Worm (Caenorhabditis elegans) whole organism, early embryonic: ENCODE data around the gene F49F1.15.

Experiments used
- B0310.2 ChIP-seq: sonication (generic microtip); optimal IDR thresholded peaks from 2 replicates; lab custom pipeline; 2016; ENCODE audit warnings: mild to moderate bottlenecking, missing genetic modification characterization, missing compliant biosample characterization
- F13C5.2 ChIP-seq: sonication (generic microtip); optimal IDR thresholded peaks from 2 replicates; lab custom pipeline; 2017; ENCODE audit warnings: mild to moderate bottlenecking, missing genetic modification characterization, inconsistent platforms, missing compliant biosample characterization
- aly-1 ChIP-seq: sonication (generic microtip); optimal IDR thresholded peaks from 2 replicates; lab custom pipeline; 2016; ENCODE audit warnings: missing genetic modification characterization, missing compliant biosample characterization
- ama-1 ChIP-seq: fragments of 150-350 bp; optimal IDR thresholded peaks from 2 replicates; lab custom pipeline; 2014
- ceh-13 ChIP-seq: fragments of 200-800 bp; sonication (Bioruptor generic); optimal IDR thresholded peaks from 2 replicates; lab custom pipeline; 2018; ENCODE audit warnings: mild to moderate bottlenecking, missing genetic modification characterization, missing compliant biosample characterization
- ceh-36 ChIP-seq: sonication (generic microtip); optimal IDR thresholded peaks from 2 replicates; lab custom pipeline; 2016; ENCODE audit warnings: missing genetic modification characterization, inconsistent platforms, missing compliant biosample characterization
- ets-7 ChIP-seq: sonication (generic microtip); optimal IDR thresholded peaks from 2 replicates; lab custom pipeline; 2016; ENCODE audit warnings: missing genotype, missing genetic modification characterization, missing compliant biosample characterization
- flt-1 ChIP-seq: fragments of 200-800 bp; sonication (Bioruptor generic); IDR thresholded peaks from 2 replicates; pipeline ENCODE4 v1.3.6; 2022; ENCODE audit warnings: missing genetic modification characterization, missing compliant biosample characterization
- hmbx-1 ChIP-seq: sonication (generic microtip); optimal IDR thresholded peaks from 2 replicates; lab custom pipeline; 2016; ENCODE audit warnings: mild to moderate bottlenecking, missing genetic modification characterization, missing compliant biosample characterization
- hmg-4 ChIP-seq: fragments of 200-800 bp; sonication (Bioruptor generic); optimal IDR thresholded peaks from 2 replicates; lab custom pipeline; 2018; ENCODE audit warnings: mild to moderate bottlenecking, missing genetic modification characterization, missing compliant biosample characterization
- hnd-1 ChIP-seq: sonication (generic microtip); optimal IDR thresholded peaks from 2 replicates; lab custom pipeline; 2016; ENCODE audit warnings: missing genetic modification characterization, missing compliant biosample characterization
- pes-1 ChIP-seq: fragments of 200-800 bp; sonication (Bioruptor generic); IDR thresholded peaks from 2 replicates; pipeline ENCODE4 v1.3.6; 2022; ENCODE audit warnings: missing genetic modification reagents, missing genetic modification characterization, missing compliant biosample characterization
- scrt-1 ChIP-seq: fragments of 200-800 bp; sonication (Bioruptor generic); IDR thresholded peaks from 2 replicates; pipeline ENCODE4 v1.3.6; 2022; ENCODE audit warnings: missing genetic modification characterization, missing compliant biosample characterization
- sea-1 ChIP-seq: fragments of 200-800 bp; sonication (Bioruptor generic); conservative IDR thresholded peaks from 2 replicates; pipeline ENCODE4 v1.3.6; 2022; ENCODE audit warnings: missing genetic modification characterization, missing compliant biosample characterization
- tbx-11 ChIP-seq: fragments of 200-800 bp; sonication (Bioruptor generic); IDR thresholded peaks from 2 replicates; pipeline ENCODE4 v1.3.6; 2022; ENCODE audit warnings: missing genetic modification characterization, missing compliant biosample characterization
- tbx-37 ChIP-seq: fragments of 200-800 bp; sonication (Bioruptor generic); conservative IDR thresholded peaks from 2 replicates; pipeline ENCODE4 v1.3.6; 2022; ENCODE audit warnings: missing genetic modification reagents, missing genetic modification characterization, missing compliant biosample characterization
- tra-4 ChIP-seq: sonication (generic microtip); optimal IDR thresholded peaks from 2 replicates; lab custom pipeline; 2017; ENCODE audit warnings: missing genetic modification characterization, missing compliant biosample characterization

Gene F49F1.15

ce11 chrIV:4102720-4103119 lies 11.7 kb downstream of the F49F1.15 start, which contains the start of gene ubc-1:
Gene ubc-1, plus strand, starts transcription at chrIV:4103020.
- TF ChIP-seq tbx-11: no peak
- no peak for TF ChIP-seq F13C5.2 (tag; lab: Kevin White, UChicago)
- no peak for TF ChIP-seq ceh-36
- no peak for TF ChIP-seq pes-1 (GFP tag; lab: Robert Waterston, UW)
- TF ChIP-seq ets-7 (tag; lab: Kevin White, UChicago): no peak
- no peak for TF ChIP-seq tbx-37 (GFP tag; lab: Robert Waterston, UW)
- no peak for TF ChIP-seq ceh-13
- no peak for TF ChIP-seq flt-1
- no peak for TF ChIP-seq hnd-1 (tag; lab: Kevin White, UChicago)

ce11 chrIV:4099773-4100172 lies 14.7 kb downstream of the F49F1.15 start:
- TF ChIP-seq hmg-4 (GFP tag; lab: Kevin White, UChicago) (no peak), B0310.2 (tag; lab: Kevin White, UChicago) (no peak)

- TF ChIP-seq pes-1 (GFP tag; lab: Robert Waterston, UW): no peak
- TF ChIP-seq sea-1 (GFP tag; lab: Robert Waterston, UW): no peak
- no peak for TF ChIP-seq scrt-1
- TF ChIP-seq tbx-11: no peak
- no peak for TF ChIP-seq flt-1
- TF ChIP-seq tbx-37 (GFP tag; lab: Robert Waterston, UW): no peak
- TF ChIP-seq aly-1: no peak
- TF ChIP-seq ama-1 (lab: Kevin White, UChicago): no peak
- TF ChIP-seq tra-4 (tag; lab: Kevin White, UChicago): no peak
- TF ChIP-seq ceh-36: no peak
- TF ChIP-seq B0310.2 (tag; lab: Kevin White, UChicago): no peak
- TF ChIP-seq ceh-13: no peak
- TF ChIP-seq hmg-4 (GFP tag; lab: Kevin White, UChicago): no peak
- TF ChIP-seq hnd-1 (tag; lab: Kevin White, UChicago): no peak
- no peak for TF ChIP-seq hmbx-1 (tag; lab: Kevin White, UChicago)
- TF ChIP-seq ets-7 (tag; lab: Kevin White, UChicago): no peak
Measured at ce11 chrIV:4096940-4097339, 17.5 kb downstream of the F49F1.15 start.

- TF ChIP-seq scrt-1 (no peak), F13C5.2 (tag; lab: Kevin White, UChicago) (no peak), ceh-13 (no peak), aly-1 (no peak), hmg-4 (GFP tag; lab: Kevin White, UChicago) (no peak), ama-1 (lab: Kevin White, UChicago) (no peak), tbx-37 (GFP tag; lab: Robert Waterston, UW) (no peak), ets-7 (tag; lab: Kevin White, UChicago) (no peak), tra-4 (tag; lab: Kevin White, UChicago) (no peak), tbx-11 (no peak), flt-1 (no peak), hnd-1 (tag; lab: Kevin White, UChicago) (no peak), B0310.2 (tag; lab: Kevin White, UChicago) (no peak), ceh-36 (no peak), hmbx-1 (tag; lab: Kevin White, UChicago) (no peak), pes-1 (GFP tag; lab: Robert Waterston, UW) (no peak), sea-1 (GFP tag; lab: Robert Waterston, UW) (no peak)
Measured at ce11 chrIV:4094364-4094763, 20.1 kb downstream of the F49F1.15 start.

ce11 chrIV:4093087-4093486 lies 21.3 kb downstream of the F49F1.15 start:
- TF ChIP-seq hmg-4 (GFP tag; lab: Kevin White, UChicago): no peak

DNA sequence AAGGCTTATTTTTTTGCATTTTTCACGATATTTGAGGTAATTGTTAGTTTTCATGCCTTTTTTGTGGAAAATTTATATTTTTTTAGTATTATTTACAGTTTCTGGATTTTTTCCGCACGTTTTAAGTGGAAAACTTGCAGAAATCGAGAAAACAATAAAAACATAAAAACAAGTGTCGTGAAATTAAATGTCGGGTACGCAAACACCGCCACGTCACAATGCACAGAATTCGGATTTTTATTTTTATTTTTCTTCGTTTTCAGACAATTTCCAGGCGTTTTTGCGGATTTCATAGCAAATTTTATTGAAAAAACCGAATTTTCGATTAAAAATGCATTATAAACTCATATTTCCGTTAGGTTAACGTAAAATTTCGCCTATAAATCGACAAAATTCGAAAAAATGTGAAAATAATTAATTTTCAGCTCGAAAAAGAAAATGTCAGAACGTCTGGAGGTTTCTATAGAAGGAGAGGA lies 28.6 kb downstream of the F49F1.15 start, which contains the start of gene C35B1.2:
Gene C35B1.2, plus strand, starts transcription at position 426 of the 476 bp plus-strand sequence.
- TF ChIP-seq pes-1 (GFP tag; lab: Robert Waterston, UW) (no peak), B0310.2 (tag; lab: Kevin White, UChicago) (no peak), flt-1 (no peak), scrt-1 (no peak), tbx-37 (GFP tag; lab: Robert Waterston, UW) (no peak), ets-7 (tag; lab: Kevin White, UChicago) (no peak), aly-1 (no peak), hmg-4 (GFP tag; lab: Kevin White, UChicago) (no peak), F13C5.2 (tag; lab: Kevin White, UChicago) (no peak), hmbx-1 (tag; lab: Kevin White, UChicago) (no peak), ceh-36 (no peak), ama-1 (lab: Kevin White, UChicago) (no peak), ceh-13 (no peak), sea-1 (GFP tag; lab: Robert Waterston, UW) (no peak), tbx-11 (no peak), tra-4 (tag; lab: Kevin White, UChicago) (no peak), hnd-1 (tag; lab: Kevin White, UChicago) (no peak)

ce11 chrIV:4085022-4085421 lies 29.4 kb downstream of the F49F1.15 start:
- TF ChIP-seq ets-7 (tag; lab: Kevin White, UChicago) (no peak), sea-1 (GFP tag; lab: Robert Waterston, UW) (no peak), B0310.2 (tag; lab: Kevin White, UChicago) (no peak), ceh-36 (no peak), aly-1 (no peak), tbx-11 (no peak), hmbx-1 (tag; lab: Kevin White, UChicago) (no peak), ceh-13 (no peak)

- TF ChIP-seq sea-1 (GFP tag; lab: Robert Waterston, UW) (no peak), hmbx-1 (tag; lab: Kevin White, UChicago) (no peak), pes-1 (GFP tag; lab: Robert Waterston, UW) (no peak), ama-1 (lab: Kevin White, UChicago) (no peak), ets-7 (tag; lab: Kevin White, UChicago) (no peak), scrt-1 (no peak), flt-1 (no peak), ceh-36 (no peak), hnd-1 (tag; lab: Kevin White, UChicago) (no peak), F13C5.2 (tag; lab: Kevin White, UChicago) (no peak), aly-1 (no peak), B0310.2 (tag; lab: Kevin White, UChicago) (no peak), tra-4 (tag; lab: Kevin White, UChicago) (no peak), hmg-4 (GFP tag; lab: Kevin White, UChicago) (no peak)
Measured at ce11 chrIV:4084109-4084508, 30.3 kb downstream of the F49F1.15 start, which contains the start of gene C35B1.5. Gene C35B1.5, minus strand, starts transcription at chrIV:4084209.
